Fruit fly (Drosophila melanogaster): ENCODE measurements around the gene CG10472.
A peak's percentile ranks its signal among the peaks of the same experiment; 100 is the strongest.

Gene CG10472

dm6 chr3L:6074975-6075692 is 12.4 kb upstream of the CG10472 start, which contains the start of the genes CG13295 and CG6610 (continued):
- TF ChIP-seq CG4730 (GFP tag; IDR thresholded peaks at IDR 0.05): 0 out of 2 replicates have a peak, but pooled peaks have one; percentile 28
- peak; percentile 60; the same call in 1 of the 2 replicates for TF ChIP-seq CG31441 (GFP tag; IDR thresholded peaks at IDR 0.05)
- peak; percentile 62 for TF ChIP-seq CG7839 (tag; optimal IDR thresholded peaks at IDR 0.05)
- no peak for TF ChIP-seq CG7928 (GFP tag; optimal IDR thresholded peaks at IDR 0.05)
- peak; percentile 5 for TF ChIP-seq CG30431 (GFP tag; optimal IDR thresholded peaks at IDR 0.05)
- TF ChIP-seq gcm (GFP tag; optimal IDR thresholded peaks at IDR 0.05): peak; percentile 11
- peak; percentile 57 for TF ChIP-seq tin (GFP tag; optimal IDR thresholded peaks at IDR 0.05)
- TF ChIP-seq tup (GFP tag; optimal IDR thresholded peaks at IDR 0.05): no peak
- TF ChIP-seq knrl (GFP tag; IDR thresholded peaks at IDR 0.05; ENCODE audit: partially characterized antibody): no peak
- TF ChIP-seq CG33213 (GFP tag; optimal IDR thresholded peaks at IDR 0.05): no peak
- TF ChIP-seq ind (GFP tag; optimal IDR thresholded peaks at IDR 0.05): peak; percentile 35
- TF ChIP-seq Mrtf (GFP tag; IDR thresholded peaks at IDR 0.05): peak; percentile 55; the same call in 1 of the 3 replicates
- TF ChIP-seq CG4617 (GFP tag; optimal IDR thresholded peaks at IDR 0.05; ENCODE audit: borderline replicate concordance): peak; percentile 20
- TF ChIP-seq so (GFP tag; IDR thresholded peaks at IDR 0.05): no peak
- peak; percentile 31 for TF ChIP-seq exex (tag; optimal IDR thresholded peaks at IDR 0.05)
- TF ChIP-seq run (tag; optimal IDR thresholded peaks at IDR 0.05): no peak
- TF ChIP-seq CG7271 (tag; optimal IDR thresholded peaks at IDR 0.05): no peak
- no peak for TF ChIP-seq fru (optimal IDR thresholded peaks at IDR 0.05)
- TF ChIP-seq CG10543 (GFP tag; optimal IDR thresholded peaks at IDR 0.05): peak; percentile 75
- TF ChIP-seq bab2 (GFP tag; optimal IDR thresholded peaks at IDR 0.05): peak; percentile 27
- TF ChIP-seq usp (GFP tag; optimal IDR thresholded peaks at IDR 0.05): no peak
- no peak for TF ChIP-seq CG2199 (GFP tag; IDR thresholded peaks at IDR 0.05)
- peak; percentile 64 for TF ChIP-seq CG11504 (tag; optimal IDR thresholded peaks at IDR 0.05)
- TF ChIP-seq fd102C (GFP tag; optimal IDR thresholded peaks at IDR 0.05): no peak
- TF ChIP-seq aop (GFP tag; IDR thresholded peaks at IDR 0.05): no peak
- TF ChIP-seq Xbp1 (GFP tag; optimal IDR thresholded peaks at IDR 0.05): peak; percentile 65
- TF ChIP-seq CG42726 (GFP tag; IDR thresholded peaks at IDR 0.05; ENCODE audit: partially characterized antibody): no peak
- TF ChIP-seq Doc3 (GFP tag; IDR thresholded peaks at IDR 0.05; ENCODE audit: partially characterized antibody): no peak
- TF ChIP-seq ssp (GFP tag; IDR thresholded peaks at IDR 0.05): peak; percentile 36
- no peak for TF ChIP-seq kni (GFP tag; optimal IDR thresholded peaks at IDR 0.05)
- TF ChIP-seq fd96Cb (tag; optimal IDR thresholded peaks at IDR 0.05): peak; percentile 27
- no peak for TF ChIP-seq CG31388 (GFP tag; optimal IDR thresholded peaks at IDR 0.05)
- TF ChIP-seq peb (GFP tag; IDR thresholded peaks at IDR 0.05): 0 out of 2 replicates have a peak, but pooled peaks have one; percentile 14
- no peak for TF ChIP-seq Six4 (GFP tag; optimal IDR thresholded peaks at IDR 0.05)
- no peak for TF ChIP-seq cwo (GFP tag; optimal IDR thresholded peaks at IDR 0.05)
- peak; percentile 59 for TF ChIP-seq zen (tag; optimal IDR thresholded peaks at IDR 0.05)
- peak; percentile 31 for TF ChIP-seq HLH54F (GFP tag; optimal IDR thresholded peaks at IDR 0.05)
- peak; percentile 37 for TF ChIP-seq fu2 (GFP tag; optimal IDR thresholded peaks at IDR 0.05)
- TF ChIP-seq CG9932 (GFP tag; IDR thresholded peaks at IDR 0.05): peak; percentile 83
- peak; percentile 67 for TF ChIP-seq CG9727 (GFP tag; optimal IDR thresholded peaks at IDR 0.05)
- peak; percentile 97 for TF ChIP-seq CG10431 (GFP tag; optimal IDR thresholded peaks at IDR 0.05)
- no peak for TF ChIP-seq her (GFP tag; optimal IDR thresholded peaks at IDR 0.05)
- 0 out of 3 replicates have a peak, but pooled peaks have one; percentile 21 for TF ChIP-seq CG34422 (GFP tag; IDR thresholded peaks at IDR 0.05)
- TF ChIP-seq CG6683 (GFP tag; optimal IDR thresholded peaks at IDR 0.05): no peak
- peak; percentile 1 for TF ChIP-seq odd (GFP tag; optimal IDR thresholded peaks at IDR 0.05)
- TF ChIP-seq lab (GFP tag; optimal IDR thresholded peaks at IDR 0.05): peak; percentile 61
- no peak for TF ChIP-seq CG13123 (GFP tag; optimal IDR thresholded peaks at IDR 0.05)
- TF ChIP-seq sens (GFP tag): peak; percentile 90
- no peak for TF ChIP-seq CG10959 (GFP tag; IDR thresholded peaks at IDR 0.05)

Data from whole organism, embryonic.